Fruit fly (Drosophila melanogaster) whole organism, adult: ENCODE measurements around the gene CG9135.

Experiments
- CG11617 ChIP-seq: fragments of 200-800 bp; sonication (Bioruptor generic); optimal IDR thresholded peaks from 2 replicates; lab custom pipeline; 2017; ENCODE audit warnings: mild to moderate bottlenecking, missing biosample characterization, missing genetic modification reagents, missing genetic modification characterization
- CG33017 ChIP-seq: fragments of 200-800 bp; sonication (Bioruptor generic); optimal IDR thresholded peaks from 2 replicates; lab custom pipeline; 2018; ENCODE audit warnings: missing biosample characterization, mild to moderate bottlenecking, missing genetic modification characterization, moderate library complexity
- Clk ChIP-seq: fragments of 200-800 bp; sonication (Bioruptor generic); optimal IDR thresholded peaks from 2 replicates; lab custom pipeline; 2017; ENCODE audit warnings: missing biosample characterization, missing genetic modification characterization
- Hr96 ChIP-seq: fragments of 200-800 bp; sonication (Bioruptor generic); optimal IDR thresholded peaks from 2 replicates; lab custom pipeline; 2016; ENCODE audit warnings: missing biosample characterization, missing genetic modification characterization
- Mnt ChIP-seq: fragments of 200-800 bp; sonication (Bioruptor generic); optimal IDR thresholded peaks from 2 replicates; lab custom pipeline; 2016; ENCODE audit warnings: missing biosample characterization, mild to moderate bottlenecking, missing genetic modification characterization
- bab1 ChIP-seq: fragments of 200-800 bp; sonication (Bioruptor generic); optimal IDR thresholded peaks from 3 replicates; lab custom pipeline; 2019; ENCODE audit warnings: missing biosample characterization, mild to moderate bottlenecking, missing genetic modification characterization, moderate library complexity
- cic ChIP-seq: fragments of 200-800 bp; sonication (Bioruptor generic); optimal IDR thresholded peaks from 2 replicates; lab custom pipeline; 2017; ENCODE audit warnings: missing biosample characterization, mild to moderate bottlenecking, missing genetic modification characterization, moderate library complexity
- kay ChIP-seq: fragments of 200-800 bp; sonication (Bioruptor generic); peaks from one replicate; lab custom pipeline; 2016; ENCODE audit warnings: missing biosample characterization, missing genetic modification characterization, borderline replicate concordance
- ovo ChIP-seq: fragments of 200-800 bp; sonication (Bioruptor generic); optimal IDR thresholded peaks from 2 replicates; lab custom pipeline; 2016; ENCODE audit warnings: missing biosample characterization, missing genetic modification characterization
- pad ChIP-seq: fragments of 200-800 bp; sonication (Bioruptor generic); optimal IDR thresholded peaks from 3 replicates; lab custom pipeline; 2017; ENCODE audit warnings: missing biosample characterization, missing genetic modification characterization, mild to moderate bottlenecking, moderate library complexity, missing genetic modification reagents
- toe ChIP-seq: fragments of 200-800 bp; sonication (Bioruptor generic); optimal IDR thresholded peaks from 2 replicates; lab custom pipeline; 2016; ENCODE audit warnings: missing biosample characterization, missing genetic modification characterization

- TF ChIP-seq bab1 (GFP tag; lab: Kevin White, UChicago) (no peak), pad (no peak), kay (no peak), CG11617 (GFP tag; lab: Kevin White, UChicago) (no peak), Hr96 (GFP tag; lab: Kevin White, UChicago) (no peak), ovo (GFP tag; lab: Kevin White, UChicago) (no peak), cic (GFP tag; lab: Kevin White, UChicago) (no peak), Mnt (GFP tag; lab: Kevin White, UChicago) (no peak), Clk (GFP tag; lab: Kevin White, UChicago) (no peak), toe (no peak), CG33017 (tag; lab: Kevin White, UChicago) (no peak)
Observed at dm6 chr2L:6092300-6092699, 41.7 kb downstream of the CG9135 start.
